Worm (Caenorhabditis elegans) whole organism, early embryonic: ENCODE results near the gene srh-235.

Experiments used
- F13C5.2 ChIP-seq: sonication (generic microtip); optimal IDR thresholded peaks from 2 replicates; lab custom pipeline; 2017; ENCODE audit warnings: mild to moderate bottlenecking, missing genetic modification characterization, inconsistent platforms, missing compliant biosample characterization
- ama-1 ChIP-seq: fragments of 150-350 bp; optimal IDR thresholded peaks from 2 replicates; lab custom pipeline; 2014
- ceh-13 ChIP-seq: fragments of 200-800 bp; sonication (Bioruptor generic); optimal IDR thresholded peaks from 2 replicates; lab custom pipeline; 2018; ENCODE audit warnings: mild to moderate bottlenecking, missing genetic modification characterization, missing compliant biosample characterization
- ceh-36 ChIP-seq: sonication (generic microtip); optimal IDR thresholded peaks from 2 replicates; lab custom pipeline; 2016; ENCODE audit warnings: missing genetic modification characterization, inconsistent platforms, missing compliant biosample characterization
- ets-7 ChIP-seq: sonication (generic microtip); optimal IDR thresholded peaks from 2 replicates; lab custom pipeline; 2016; ENCODE audit warnings: missing genotype, missing genetic modification characterization, missing compliant biosample characterization
- flt-1 ChIP-seq: fragments of 200-800 bp; sonication (Bioruptor generic); IDR thresholded peaks from 2 replicates; pipeline ENCODE4 v1.3.6; 2022; ENCODE audit warnings: missing genetic modification characterization, missing compliant biosample characterization
- hnd-1 ChIP-seq: sonication (generic microtip); optimal IDR thresholded peaks from 2 replicates; lab custom pipeline; 2016; ENCODE audit warnings: missing genetic modification characterization, missing compliant biosample characterization
- scrt-1 ChIP-seq: fragments of 200-800 bp; sonication (Bioruptor generic); IDR thresholded peaks from 2 replicates; pipeline ENCODE4 v1.3.6; 2022; ENCODE audit warnings: missing genetic modification characterization, missing compliant biosample characterization
- sea-1 ChIP-seq: fragments of 200-800 bp; sonication (Bioruptor generic); conservative IDR thresholded peaks from 2 replicates; pipeline ENCODE4 v1.3.6; 2022; ENCODE audit warnings: missing genetic modification characterization, missing compliant biosample characterization
- tbx-11 ChIP-seq: fragments of 200-800 bp; sonication (Bioruptor generic); IDR thresholded peaks from 2 replicates; pipeline ENCODE4 v1.3.6; 2022; ENCODE audit warnings: missing genetic modification characterization, missing compliant biosample characterization
- tra-4 ChIP-seq: sonication (generic microtip); optimal IDR thresholded peaks from 2 replicates; lab custom pipeline; 2017; ENCODE audit warnings: missing genetic modification characterization, missing compliant biosample characterization

DNA sequence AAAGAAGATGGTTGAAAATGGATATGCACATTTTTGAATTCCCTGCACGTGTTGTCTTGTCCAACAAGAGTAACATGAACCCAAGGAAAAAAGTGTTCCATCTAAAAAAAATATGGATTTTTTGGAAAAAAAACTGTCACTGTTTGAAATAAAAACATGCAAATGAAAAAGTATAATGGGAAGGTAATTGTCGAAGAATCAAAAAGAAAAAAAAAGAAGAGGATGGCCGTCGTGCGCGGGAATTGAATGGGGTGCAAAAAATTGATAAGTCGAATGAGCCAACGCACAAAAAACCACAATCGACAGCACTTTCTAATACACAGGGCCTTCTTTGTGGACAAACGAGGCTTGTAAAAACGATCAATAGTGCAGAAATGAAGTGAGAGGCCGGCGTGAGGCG is 22.3 kb upstream of the srh-235 start, which contains the start of gene fbxa-102:
- TF ChIP-seq ama-1 (no peak), tra-4 (tag; lab: Kevin White, UChicago) (no peak), flt-1 (GFP tag; lab: Robert Waterston, UW) (no peak), ets-7 (tag; lab: Kevin White, UChicago) (no peak), ceh-13 (GFP tag; lab: Kevin White, UChicago) (no peak), hnd-1 (tag; lab: Kevin White, UChicago) (no peak), ceh-36 (tag; lab: Kevin White, UChicago) (no peak), sea-1 (GFP tag; lab: Robert Waterston, UW) (no peak), F13C5.2 (tag; lab: Kevin White, UChicago) (no peak), scrt-1 (GFP tag; lab: Robert Waterston, UW) (no peak), tbx-11 (GFP tag; lab: Robert Waterston, UW) (no peak)
